Worm (Caenorhabditis elegans) whole organism, young adult: ENCODE data around the gene F32H5.4.

ENCODE experiments used
- attf-3 ChIP-seq: fragments of 200-800 bp; sonication (Bioruptor generic); conservative IDR thresholded peaks from 2 replicates; pipeline ENCODE4 v1.3.6; 2022; ENCODE audit warnings: missing genetic modification reagents, missing genetic modification characterization, missing compliant biosample characterization
- fkh-3 ChIP-seq: sonication (generic microtip); optimal IDR thresholded peaks from 2 replicates; lab custom pipeline; 2016; ENCODE audit warnings: mild to moderate bottlenecking, missing genetic modification characterization, missing compliant biosample characterization
- him-1 ChIP-seq: sonication (generic microtip); optimal IDR thresholded peaks from 2 replicates; lab custom pipeline; 2016; ENCODE audit warnings: missing genotype, missing genetic modification reagents, missing genetic modification characterization, missing compliant biosample characterization
- mxl-1 ChIP-seq: sonication (generic microtip); optimal IDR thresholded peaks from 2 replicates; lab custom pipeline; 2016; ENCODE audit warnings: missing genetic modification characterization, missing compliant biosample characterization
- nfyb-1 ChIP-seq: fragments of 200-800 bp; sonication (Bioruptor generic); IDR thresholded peaks from 2 replicates; pipeline ENCODE4 v1.3.6; 2022; ENCODE audit warnings: missing genetic modification reagents, missing genetic modification characterization, missing compliant biosample characterization
- sdz-38 ChIP-seq: sonication (generic microtip); optimal IDR thresholded peaks from 2 replicates; lab custom pipeline; 2016; ENCODE audit warnings: missing genotype, missing genetic modification characterization, missing compliant biosample characterization
- snpc-1.1 ChIP-seq: sonication (generic microtip); optimal IDR thresholded peaks from 2 replicates; lab custom pipeline; 2017; ENCODE audit warnings: missing genetic modification characterization, mild to moderate bottlenecking, missing compliant biosample characterization, antibody characterized with exemption, moderate library complexity, missing genotype, missing genetic modification reagents; ENCODE audit not compliant: insufficient read depth

DNA sequence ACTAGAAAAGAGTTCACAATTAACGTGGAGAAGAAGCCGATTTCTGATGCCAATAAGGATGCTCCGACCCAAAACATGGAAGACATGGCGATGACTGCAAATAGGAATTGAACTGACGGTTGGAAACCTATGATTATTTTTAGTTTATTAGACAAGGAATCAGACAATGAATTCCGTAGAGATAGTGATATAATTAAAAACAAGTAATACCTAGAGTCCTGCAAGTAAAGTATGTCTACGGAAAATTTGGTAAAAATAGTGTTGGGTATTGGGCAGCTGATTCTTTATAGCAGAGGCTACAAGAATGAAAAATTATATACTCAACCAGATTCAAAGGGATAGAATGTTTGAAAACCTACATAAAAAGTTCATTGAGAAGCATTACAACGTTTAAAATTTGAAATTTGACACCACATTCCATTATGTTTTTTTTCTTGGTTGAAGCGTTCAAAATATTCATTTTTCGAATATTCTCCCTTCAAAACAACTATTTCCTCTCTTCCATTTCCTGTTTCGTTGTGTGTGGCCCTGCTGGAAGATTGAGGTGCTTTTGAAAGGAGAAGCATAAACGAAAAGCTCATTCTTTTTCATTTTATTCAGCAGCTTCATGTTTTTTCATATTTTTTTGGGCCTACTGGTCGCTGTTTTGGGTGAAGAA, 20.6 kb upstream of the F32H5.4 start, which contains the start of the genes str-4 and lgc-48:
- no peak for TF ChIP-seq snpc-1.1 (tag; lab: Kevin White, UChicago)
- no peak for TF ChIP-seq nfyb-1 (GFP tag; lab: Robert Waterston, UW)
- no peak for TF ChIP-seq sdz-38 (tag; lab: Kevin White, UChicago)
- no peak for TF ChIP-seq attf-3
- no peak for TF ChIP-seq fkh-3 (tag; lab: Kevin White, UChicago)
- TF ChIP-seq mxl-1 (tag; lab: Kevin White, UChicago), result no peak
- TF ChIP-seq him-1, result no peak
